Worm (Caenorhabditis elegans) whole organism, L3 larva: ENCODE measurements around the gene egas-3.

Experiments
- ama-1 ChIP-seq: fragments of 150-350 bp; optimal IDR thresholded peaks from 2 replicates; lab custom pipeline; 2018
- ceh-16 ChIP-seq: sonication (generic microtip); optimal IDR thresholded peaks from 2 replicates; lab custom pipeline; 2017; ENCODE audit warnings: missing biosample characterization, missing genetic modification characterization
- ceh-28 ChIP-seq: fragments of 150-350 bp; optimal IDR thresholded peaks from 2 replicates; lab custom pipeline; 2014; ENCODE audit warnings: missing biosample characterization, missing genetic modification reagents, missing genetic modification characterization
- daf-12 ChIP-seq: fragments of 150-350 bp; optimal IDR thresholded peaks from 2 replicates; lab custom pipeline; 2014; ENCODE audit warnings: missing biosample characterization, missing genetic modification reagents, missing genetic modification characterization
- egl-5 ChIP-seq: fragments of 150-350 bp; optimal IDR thresholded peaks from 2 replicates; lab custom pipeline; 2017; ENCODE audit warnings: missing biosample characterization, missing genetic modification reagents, missing genetic modification characterization, inconsistent platforms
- elt-1 ChIP-seq: fragments of 150-350 bp; optimal IDR thresholded peaks from 2 replicates; lab custom pipeline; 2014; ENCODE audit warnings: missing biosample characterization, missing genetic modification characterization
- elt-2 ChIP-seq: sonication (generic microtip); optimal IDR thresholded peaks from 2 replicates; lab custom pipeline; 2016; ENCODE audit warnings: missing genetic modification reagents, mild to moderate bottlenecking, missing genetic modification characterization, missing compliant biosample characterization
- eor-1 ChIP-seq, 2 experiments: fragments of 150-350 bp; optimal IDR thresholded peaks; 2 replicates each; lab custom pipeline; 2014 to 2018; ENCODE audit warnings: missing biosample characterization in 2 of 2, missing genetic modification characterization in 2 of 2
- fkh-10 ChIP-seq: sonication (generic microtip); optimal IDR thresholded peaks from 2 replicates; lab custom pipeline; 2017; ENCODE audit warnings: missing biosample characterization, missing genetic modification reagents, missing genetic modification characterization
- fkh-2 ChIP-seq: fragments of 150-350 bp; optimal IDR thresholded peaks from 2 replicates; lab custom pipeline; 2014; ENCODE audit warnings: missing biosample characterization, missing genetic modification reagents, missing genetic modification characterization
- fos-1 ChIP-seq: fragments of 150-350 bp; optimal IDR thresholded peaks from 2 replicates; lab custom pipeline; 2014; ENCODE audit warnings: missing biosample characterization, missing genetic modification characterization
- hmg-11 ChIP-seq: sonication (generic microtip); optimal IDR thresholded peaks from 2 replicates; lab custom pipeline; 2016; ENCODE audit warnings: missing genetic modification characterization, missing compliant biosample characterization
- jun-1 ChIP-seq: fragments of 150-350 bp; optimal IDR thresholded peaks from 2 replicates; lab custom pipeline; 2014; ENCODE audit warnings: missing biosample characterization, missing genetic modification reagents, missing genetic modification characterization
- lin-15B ChIP-seq: fragments of 150-350 bp; optimal IDR thresholded peaks from 2 replicates; lab custom pipeline; 2014; ENCODE audit warnings: missing biosample characterization, missing genetic modification characterization
- lin-39 ChIP-seq: fragments of 150-350 bp; optimal IDR thresholded peaks from 2 replicates; lab custom pipeline; 2018; ENCODE audit warnings: missing biosample characterization, missing genetic modification reagents, missing genetic modification characterization
- lsy-12 ChIP-seq: sonication (generic microtip); optimal IDR thresholded peaks from 2 replicates; lab custom pipeline; 2016; ENCODE audit warnings: mild to moderate bottlenecking, missing genetic modification characterization, missing compliant biosample characterization
- mdl-1 ChIP-seq: fragments of 150-350 bp; optimal IDR thresholded peaks from 2 replicates; lab custom pipeline; 2014; ENCODE audit warnings: missing biosample characterization, missing genetic modification characterization
- mml-1 ChIP-seq: fragments of 150-350 bp; sonication (generic microtip); optimal IDR thresholded peaks from 3 replicates; lab custom pipeline; 2014; ENCODE audit warnings: missing biosample characterization, missing genetic modification characterization
- nfya-1 ChIP-seq: sonication (generic microtip); optimal IDR thresholded peaks from 2 replicates; lab custom pipeline; 2017; ENCODE audit warnings: missing genetic modification characterization, mild to moderate bottlenecking, missing compliant biosample characterization, antibody characterized with exemption, moderate library complexity; ENCODE audit not compliant: insufficient read depth
- nhr-11 ChIP-seq: fragments of 150-350 bp; optimal IDR thresholded peaks from 2 replicates; lab custom pipeline; 2014; ENCODE audit warnings: missing biosample characterization, missing genetic modification characterization
- nhr-23 ChIP-seq: fragments of 150-350 bp; optimal IDR thresholded peaks from 2 replicates; lab custom pipeline; 2014; ENCODE audit warnings: missing biosample characterization, missing genetic modification reagents, missing genetic modification characterization
- nhr-237 ChIP-seq: fragments of 150-350 bp; optimal IDR thresholded peaks from 2 replicates; lab custom pipeline; 2014; ENCODE audit warnings: missing biosample characterization, missing genetic modification characterization
- nhr-25 ChIP-seq: sonication (generic microtip); optimal IDR thresholded peaks from 2 replicates; lab custom pipeline; 2017; ENCODE audit warnings: missing biosample characterization, missing genetic modification characterization
- nhr-28 ChIP-seq: fragments of 150-350 bp; optimal IDR thresholded peaks from 2 replicates; lab custom pipeline; 2014; ENCODE audit warnings: missing biosample characterization, missing genetic modification characterization
- nhr-67 ChIP-seq: fragments of 150-350 bp; optimal IDR thresholded peaks from 2 replicates; lab custom pipeline; 2014; ENCODE audit warnings: missing biosample characterization, missing genetic modification characterization
- nhr-76 ChIP-seq: fragments of 150-350 bp; sonication (generic microtip); optimal IDR thresholded peaks from 5 replicates; lab custom pipeline; 2014; ENCODE audit warnings: missing biosample characterization, missing genetic modification characterization
- nhr-77 ChIP-seq: fragments of 150-350 bp; optimal IDR thresholded peaks from 2 replicates; lab custom pipeline; 2014; ENCODE audit warnings: missing biosample characterization, missing genetic modification characterization
- pha-4 ChIP-seq: fragments of 150-350 bp; optimal IDR thresholded peaks from 2 replicates; lab custom pipeline; 2014; ENCODE audit warnings: missing biosample characterization, missing genetic modification reagents, missing genetic modification characterization
- pqm-1 ChIP-seq: fragments of 150-350 bp; optimal IDR thresholded peaks from 2 replicates; lab custom pipeline; 2017; ENCODE audit warnings: missing biosample characterization, missing genetic modification characterization, inconsistent platforms
- skn-1 ChIP-seq: fragments of 150-350 bp; optimal IDR thresholded peaks from 2 replicates; lab custom pipeline; 2014; ENCODE audit warnings: missing biosample characterization, missing genetic modification characterization
- snpc-4 ChIP-seq: fragments of 150-350 bp; optimal IDR thresholded peaks from 2 replicates; lab custom pipeline; 2014; ENCODE audit warnings: missing biosample characterization, missing genetic modification characterization
- tbx-2 ChIP-seq: sonication (generic microtip); optimal IDR thresholded peaks from 2 replicates; lab custom pipeline; 2016; ENCODE audit warnings: mild to moderate bottlenecking, missing genetic modification characterization, missing compliant biosample characterization
- unc-39 ChIP-seq: sonication (generic microtip); optimal IDR thresholded peaks from 4 replicates; lab custom pipeline; 2017; ENCODE audit warnings: missing biosample characterization, missing genetic modification characterization
- unc-62 ChIP-seq: fragments of 150-350 bp; sonication (generic microtip); optimal IDR thresholded peaks from 4 replicates; lab custom pipeline; 2014; ENCODE audit warnings: missing biosample characterization, missing genetic modification reagents, missing genetic modification characterization
- zag-1 ChIP-seq: fragments of 150-350 bp; optimal IDR thresholded peaks from 2 replicates; lab custom pipeline; 2014; ENCODE audit warnings: missing biosample characterization, missing genetic modification characterization
- ztf-4 ChIP-seq: fragments of 150-350 bp; optimal IDR thresholded peaks from 2 replicates; lab custom pipeline; 2014; ENCODE audit warnings: missing biosample characterization, missing genetic modification characterization

The egas-3 gene

DNA sequence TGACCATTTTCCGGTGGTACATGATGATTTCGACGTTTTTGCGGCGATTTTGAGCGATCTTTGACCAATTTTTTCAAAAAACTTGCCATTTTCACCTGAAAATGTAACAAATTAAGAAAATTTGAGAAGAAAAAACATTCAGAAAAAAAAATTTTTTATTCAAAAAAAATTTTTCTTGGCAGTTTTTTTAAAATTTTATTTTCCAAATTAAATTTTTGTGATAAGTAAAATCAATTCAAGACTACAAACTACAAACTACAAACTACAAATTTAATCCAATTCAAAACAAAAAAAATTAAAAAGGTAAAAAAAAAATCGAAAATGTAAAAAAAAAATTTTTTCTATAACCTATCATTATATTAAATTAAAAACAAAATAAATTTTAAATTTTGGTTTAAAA, 9.4 kb downstream of the egas-3 start, which contains the start of gene Y69H2.15:
Y69H2.15 (minus strand) TSS at position 101 of the 400 bp plus-strand sequence.
- no peak for TF ChIP-seq zag-1 (tag; lab: Kevin White, UChicago)
- TF ChIP-seq jun-1 (tag; lab: Kevin White, UChicago): no peak
- TF ChIP-seq nhr-23 (tag; lab: Kevin White, UChicago): no peak
- no peak for TF ChIP-seq nhr-28 (tag; lab: Kevin White, UChicago)
- no peak for TF ChIP-seq unc-62 (GFP tag; lab: Kevin White, UChicago)
- TF ChIP-seq lin-15B (tag; lab: Kevin White, UChicago): no peak
- TF ChIP-seq nfya-1 (tag; lab: Kevin White, UChicago): no peak

DNA sequence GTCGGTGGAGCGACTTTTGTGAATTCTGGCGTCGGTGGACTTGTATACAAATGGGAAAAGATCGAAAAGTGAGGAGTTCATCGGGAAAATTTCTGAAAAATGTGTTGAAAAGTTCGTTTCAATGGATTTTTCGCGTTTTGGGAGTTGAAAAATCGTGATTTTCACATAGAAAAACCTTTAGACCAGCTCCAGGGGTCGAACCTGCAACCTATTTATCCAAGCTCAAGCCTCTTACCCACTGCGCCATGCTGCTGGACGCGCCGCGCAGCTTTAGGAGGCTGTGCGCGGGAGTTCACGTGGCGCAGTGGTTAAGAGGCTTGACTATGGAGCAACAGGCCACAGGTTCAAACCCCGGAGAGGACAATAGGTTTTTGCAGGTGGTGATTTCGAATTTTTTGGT, 13.7 kb downstream of the egas-3 start, which contains the start of gene Y69H2.1:
Y69H2.1 (minus strand) TSS at position 101 of the 400 bp plus-strand sequence.
- TF ChIP-seq zag-1 (tag; lab: Kevin White, UChicago) (no peak), snpc-4 (tag; lab: Kevin White, UChicago) (no peak), ztf-4 (tag; lab: Kevin White, UChicago) (no peak), nhr-77 (tag; lab: Kevin White, UChicago) (no peak), fkh-2 (no peak), eor-1 (tag; optimal IDR thresholded peaks at IDR 0.05; lab: Kevin White, UChicago) (no peak), nhr-25 (no peak), elt-1 (no peak), fos-1 (tag; lab: Kevin White, UChicago) (no peak), nfya-1 (tag; lab: Kevin White, UChicago) (no peak), unc-39 (no peak), mml-1 (tag; lab: Kevin White, UChicago) (no peak), jun-1 (tag; lab: Kevin White, UChicago) (no peak), nhr-11 (tag; lab: Kevin White, UChicago) (no peak), ama-1 (lab: Kevin White, UChicago) (no peak), nhr-67 (tag; lab: Kevin White, UChicago) (no peak), pha-4 (tag; lab: Kevin White, UChicago) (no peak)
- TF ChIP-seq, all 47 proteins: peak for 0

DNA sequence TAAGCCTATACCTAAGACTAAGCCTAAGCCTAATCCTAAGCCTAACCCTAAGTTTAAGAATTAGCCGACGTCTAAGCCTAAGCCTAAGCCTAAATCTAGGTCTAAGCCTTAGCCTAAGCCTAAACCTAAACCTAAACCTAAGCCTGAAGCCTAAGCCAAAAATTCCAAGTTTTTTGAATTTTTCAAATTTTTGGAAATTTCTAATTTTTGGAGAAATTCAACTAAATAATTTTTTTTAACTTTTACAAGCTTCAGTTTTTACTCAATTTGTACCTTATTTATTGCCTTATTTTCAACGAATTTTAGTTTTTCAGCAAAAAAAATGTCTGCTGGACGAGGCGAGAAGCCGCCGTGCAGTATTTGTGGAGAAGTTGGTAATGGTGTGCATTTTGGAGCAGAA, 19.9 kb downstream of the egas-3 start, which contains the start of gene nhr-70:
nhr-70 (plus strand) TSS at position 301 of the 400 bp plus-strand sequence.
- TF ChIP-seq lin-15B (tag; lab: Kevin White, UChicago): no peak
- no peak for TF ChIP-seq fkh-10 (GFP tag; lab: Kevin White, UChicago)
- no peak for TF ChIP-seq nhr-67 (tag; lab: Kevin White, UChicago)
- TF ChIP-seq ceh-16: no peak
- no peak for TF ChIP-seq ceh-28 (tag; lab: Kevin White, UChicago)
- TF ChIP-seq lin-39: no peak
- no peak for TF ChIP-seq fos-1 (tag; lab: Kevin White, UChicago)
- no peak for TF ChIP-seq tbx-2 (tag; lab: Kevin White, UChicago)
- no peak for TF ChIP-seq egl-5 (tag; lab: Kevin White, UChicago)
- TF ChIP-seq skn-1 (tag; lab: Kevin White, UChicago): no peak
- TF ChIP-seq nhr-76 (tag; lab: Kevin White, UChicago): no peak
- TF ChIP-seq ama-1 (lab: Kevin White, UChicago): no peak
- TF ChIP-seq pqm-1 (tag; lab: Kevin White, UChicago): no peak
- TF ChIP-seq nhr-11 (tag; lab: Kevin White, UChicago): no peak
- TF ChIP-seq zag-1 (tag; lab: Kevin White, UChicago): no peak
- TF ChIP-seq mdl-1 (tag; lab: Kevin White, UChicago): no peak
- no peak for TF ChIP-seq nhr-237
- no peak for TF ChIP-seq nhr-77 (tag; lab: Kevin White, UChicago)
- no peak for TF ChIP-seq daf-12 (tag; lab: Kevin White, UChicago)
- no peak for TF ChIP-seq ztf-4 (tag; lab: Kevin White, UChicago)

DNA sequence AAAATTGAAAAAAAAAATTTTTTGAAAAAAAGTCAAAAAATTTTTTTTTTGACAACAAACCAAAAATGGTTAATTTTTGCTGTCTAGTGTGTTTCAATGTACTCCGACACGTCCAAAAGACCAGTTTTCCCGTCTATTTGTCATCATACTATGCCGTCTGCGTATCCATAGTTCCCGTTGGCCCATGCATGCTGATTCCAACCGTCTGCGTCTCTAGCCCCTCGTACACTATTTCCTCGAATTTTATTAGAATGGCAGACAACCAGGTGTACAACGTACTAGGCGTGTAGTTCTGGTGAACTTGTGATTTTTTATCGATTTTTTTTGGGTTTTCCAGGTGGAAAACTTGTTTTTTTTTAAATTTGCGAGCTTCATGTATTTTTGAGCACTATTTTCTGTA, 21.6 kb downstream of the egas-3 start:
- peak; percentile 17 for TF ChIP-seq nhr-23 (tag; lab: Kevin White, UChicago)
- peak; percentile 63 for TF ChIP-seq nfya-1 (tag; lab: Kevin White, UChicago)
- peak; percentile 74 for TF ChIP-seq ceh-28 (tag; lab: Kevin White, UChicago)
- peak; percentile 83 for TF ChIP-seq pha-4 (tag; lab: Kevin White, UChicago)
- peak; percentile 70 for TF ChIP-seq nhr-25
- TF ChIP-seq skn-1 (tag; lab: Kevin White, UChicago): peak; percentile 98
- TF ChIP-seq hmg-11 (tag; lab: Kevin White, UChicago): no peak
- TF ChIP-seq pqm-1 (tag; lab: Kevin White, UChicago): peak; percentile 74
- no peak for TF ChIP-seq lsy-12 (tag; lab: Kevin White, UChicago)
- peak; percentile 26 for TF ChIP-seq lin-15B (tag; lab: Kevin White, UChicago)
- TF ChIP-seq mml-1 (tag; lab: Kevin White, UChicago): no peak
- no peak for TF ChIP-seq nhr-11 (tag; lab: Kevin White, UChicago)
- peak; percentile 45 for TF ChIP-seq jun-1 (tag; lab: Kevin White, UChicago)
- peak; percentile 73 for TF ChIP-seq elt-2
- peak; percentile 6 for TF ChIP-seq snpc-4 (tag; lab: Kevin White, UChicago)
